Fruit fly (Drosophila melanogaster) whole organism, embryonic: ENCODE results near the gene Ndae1.

Source experiments
- CG1024 ChIP-seq: fragments of 200-800 bp; sonication (Bioruptor generic); IDR thresholded peaks from 2 replicates; pipeline ENCODE4 v1.3.6; 2022; ENCODE audit warnings: missing biosample characterization, missing genetic modification characterization
- CG10267 ChIP-seq: fragments of 200-800 bp; sonication (Bioruptor generic); optimal IDR thresholded peaks from 2 replicates; lab custom pipeline; 2018; ENCODE audit warnings: missing biosample characterization, mild to moderate bottlenecking, missing genetic modification characterization, moderate library complexity
- CG13424 ChIP-seq: fragments of 200-800 bp; sonication (Bioruptor generic); optimal IDR thresholded peaks from 2 replicates; lab custom pipeline; 2019; ENCODE audit warnings: missing biosample characterization, mild to moderate bottlenecking, missing genetic modification characterization, moderate library complexity
- CG16813 ChIP-seq: fragments of 200-800 bp; sonication (Bioruptor generic); IDR thresholded peaks from 3 replicates; pipeline ENCODE4 v1.3.6; 2022; ENCODE audit warnings: missing biosample characterization, missing genetic modification characterization; ENCODE audit not compliant: partially characterized antibody
- CG17361 ChIP-seq: fragments of 200-800 bp; sonication (Bioruptor generic); IDR thresholded peaks from 3 replicates; pipeline ENCODE4 v1.3.6; 2022; ENCODE audit warnings: missing biosample characterization, missing genetic modification characterization
- CG18599 ChIP-seq: fragments of 200-800 bp; sonication (Bioruptor generic); optimal IDR thresholded peaks from 3 replicates; lab custom pipeline; 2017; ENCODE audit warnings: missing biosample characterization, missing genetic modification characterization, mild to moderate bottlenecking, moderate library complexity, missing genetic modification reagents
- CG18764 ChIP-seq: fragments of 200-800 bp; sonication (Bioruptor generic); optimal IDR thresholded peaks from 3 replicates; lab custom pipeline; 2016; ENCODE audit warnings: missing biosample characterization, missing genetic modification characterization
- CG3407 ChIP-seq: fragments of 200-800 bp; sonication (Bioruptor generic); optimal IDR thresholded peaks from 2 replicates; lab custom pipeline; 2018; ENCODE audit warnings: missing biosample characterization, mild to moderate bottlenecking, missing genetic modification characterization
- CG43689 ChIP-seq: fragments of 200-800 bp; sonication (Bioruptor generic); IDR thresholded peaks from 2 replicates; pipeline ENCODE4 v1.3.6; 2022; ENCODE audit warnings: missing biosample characterization, missing genetic modification characterization
- CG4404 ChIP-seq: fragments of 200-800 bp; sonication (Bioruptor generic); IDR thresholded peaks from 2 replicates; pipeline ENCODE4 v1.3.6; 2022; ENCODE audit warnings: missing biosample characterization, missing genetic modification characterization
- CG6654 ChIP-seq: fragments of 200-800 bp; sonication (Bioruptor generic); optimal IDR thresholded peaks from 2 replicates; lab custom pipeline; 2017; ENCODE audit warnings: missing biosample characterization, mild to moderate bottlenecking, missing genetic modification characterization
- CG6791 ChIP-seq: fragments of 200-800 bp; sonication (Bioruptor generic); IDR thresholded peaks from 3 replicates; pipeline ENCODE4 v1.3.6; 2022; ENCODE audit warnings: missing biosample characterization, missing genetic modification characterization; ENCODE audit not compliant: partially characterized antibody
- CG7357 ChIP-seq: fragments of 200-800 bp; sonication (Bioruptor generic); IDR thresholded peaks from 3 replicates; pipeline ENCODE4 v1.3.6; 2022; ENCODE audit warnings: missing biosample characterization, missing genetic modification characterization
- CG8944 ChIP-seq: fragments of 200-800 bp; sonication (Bioruptor generic); optimal IDR thresholded peaks from 3 replicates; lab custom pipeline; 2016; ENCODE audit warnings: missing biosample characterization, missing genetic modification characterization
- CG9727 ChIP-seq: fragments of 200-800 bp; sonication (Bioruptor generic); optimal IDR thresholded peaks from 3 replicates; lab custom pipeline; 2017; ENCODE audit warnings: missing biosample characterization, mild to moderate bottlenecking, missing genetic modification characterization
- CG9876 ChIP-seq: fragments of 200-800 bp; sonication (Bioruptor generic); optimal IDR thresholded peaks from 2 replicates; lab custom pipeline; 2016; ENCODE audit warnings: missing biosample characterization, missing genetic modification characterization
- Drgx ChIP-seq: fragments of 200-800 bp; sonication (Bioruptor generic); IDR thresholded peaks from 2 replicates; pipeline ENCODE4 v1.3.6; 2022; ENCODE audit warnings: missing biosample characterization, missing genetic modification characterization
- Ets65A ChIP-seq: fragments of 200-800 bp; sonication (Bioruptor generic); peaks from one replicate; lab custom pipeline; 2016; ENCODE audit warnings: missing biosample characterization, missing genetic modification characterization
- Gug ChIP-seq: fragments of 200-800 bp; sonication (Bioruptor generic); IDR thresholded peaks from 4 replicates; pipeline ENCODE4 v1.3.6; 2022; ENCODE audit warnings: missing biosample characterization, missing genetic modification characterization
- HLHmδ ChIP-seq: fragments of 200-800 bp; sonication (Bioruptor generic); optimal IDR thresholded peaks from 2 replicates; lab custom pipeline; 2018; ENCODE audit warnings: missing biosample characterization, mild to moderate bottlenecking, missing genetic modification characterization, moderate library complexity
- Hey ChIP-seq: fragments of 200-800 bp; sonication (Bioruptor generic); optimal IDR thresholded peaks from 3 replicates; lab custom pipeline; 2018; ENCODE audit warnings: missing biosample characterization, mild to moderate bottlenecking, missing genetic modification characterization
- Hmx ChIP-seq: fragments of 200-800 bp; sonication (Bioruptor generic); optimal IDR thresholded peaks from 2 replicates; lab custom pipeline; 2016; ENCODE audit warnings: missing biosample characterization, missing genetic modification characterization
- Hsf ChIP-seq: fragments of 200-800 bp; sonication (Bioruptor generic); optimal IDR thresholded peaks from 3 replicates; lab custom pipeline; 2016; ENCODE audit warnings: missing biosample characterization, missing genetic modification characterization
- MESR4 ChIP-seq: fragments of 200-800 bp; sonication (Bioruptor generic); optimal IDR thresholded peaks from 2 replicates; lab custom pipeline; 2018; ENCODE audit warnings: missing biosample characterization, mild to moderate bottlenecking, missing genetic modification characterization, moderate library complexity
- Med ChIP-seq: fragments of 200-800 bp; sonication (Bioruptor generic); peaks from one replicate; lab custom pipeline; 2016; ENCODE audit warnings: missing biosample characterization, missing genetic modification characterization, mild to moderate bottlenecking, inconsistent platforms, moderate library complexity
- Myb ChIP-seq: fragments of 200-800 bp; sonication (Bioruptor generic); optimal IDR thresholded peaks from 2 replicates; lab custom pipeline; 2016; ENCODE audit warnings: missing biosample characterization, missing genetic modification characterization
- Ravus ChIP-seq: fragments of 200-800 bp; sonication (Bioruptor generic); IDR thresholded peaks from 2 replicates; pipeline ENCODE4 v1.3.6; 2022; ENCODE audit warnings: missing biosample characterization, missing genetic modification characterization
- Sin3A ChIP-seq: fragments of >200 bp; optimal IDR thresholded peaks from 2 replicates; lab custom pipeline; 2018
- Sox102F ChIP-seq: fragments of 200-800 bp; sonication (Bioruptor generic); optimal IDR thresholded peaks from 2 replicates; lab custom pipeline; 2018; ENCODE audit warnings: missing biosample characterization, mild to moderate bottlenecking, missing genetic modification characterization, moderate library complexity
- Stat92E ChIP-seq, 3 experiments: fragments of >200 bp in 2 of 3; fragments of 200-800 bp in 1 of 3; sonication (Bioruptor generic) in 1 of 3; optimal IDR thresholded peaks; 2 replicates each; lab custom pipeline; 2017 to 2019; ENCODE audit warnings: missing biosample characterization in 3 of 3, missing genetic modification characterization in 3 of 3, mild to moderate bottlenecking in 1 of 3, moderate library complexity in 1 of 3
- Tbp ChIP-seq: fragments of >200 bp; optimal IDR thresholded peaks from 2 replicates; lab custom pipeline; 2018; ENCODE audit warnings: missing biosample characterization, missing genetic modification characterization
- ash1 ChIP-seq: fragments of 200-800 bp; sonication (Bioruptor generic); optimal IDR thresholded peaks from 2 replicates; lab custom pipeline; 2018; ENCODE audit warnings: missing biosample characterization, mild to moderate bottlenecking, missing genetic modification characterization
- bigmax ChIP-seq: fragments of 200-800 bp; sonication (Bioruptor generic); optimal IDR thresholded peaks from 2 replicates; lab custom pipeline; 2018; ENCODE audit warnings: missing biosample characterization, mild to moderate bottlenecking, missing genetic modification characterization
- bsh ChIP-seq, 2 experiments: fragments of 200-800 bp; sonication (Bioruptor generic); optimal IDR thresholded peaks; 2 replicates each; lab custom pipeline; 2017 to 2018; ENCODE audit warnings: mild to moderate bottlenecking in 2 of 2, missing biosample characterization in 2 of 2, missing genetic modification characterization in 2 of 2, moderate library complexity in 1 of 2
- btn ChIP-seq: fragments of 200-800 bp; sonication (Bioruptor generic); optimal IDR thresholded peaks from 2 replicates; lab custom pipeline; 2016; ENCODE audit warnings: missing biosample characterization, missing genetic modification characterization
- dm ChIP-seq: fragments of 200-800 bp; sonication (Bioruptor generic); optimal IDR thresholded peaks from 3 replicates; lab custom pipeline; 2016; ENCODE audit warnings: missing biosample characterization, missing genetic modification characterization
- fd102C ChIP-seq: fragments of 200-800 bp; sonication (Bioruptor generic); optimal IDR thresholded peaks from 2 replicates; lab custom pipeline; 2018; ENCODE audit warnings: missing biosample characterization, mild to moderate bottlenecking, missing genetic modification characterization, moderate library complexity
- fd96Cb ChIP-seq: fragments of 200-800 bp; sonication (Bioruptor generic); optimal IDR thresholded peaks from 2 replicates; lab custom pipeline; 2018; ENCODE audit warnings: missing biosample characterization, mild to moderate bottlenecking, missing genetic modification characterization, moderate library complexity
- ham ChIP-seq: fragments of 200-800 bp; sonication (Bioruptor generic); IDR thresholded peaks from 2 replicates; pipeline ENCODE4 v1.3.6; 2022; ENCODE audit warnings: missing biosample characterization, missing genetic modification characterization
- hth ChIP-seq: fragments of >200 bp; optimal IDR thresholded peaks from 2 replicates; lab custom pipeline; 2017; ENCODE audit warnings: inconsistent platforms
- inv ChIP-seq: fragments of 200-800 bp; sonication (Bioruptor generic); IDR thresholded peaks from 2 replicates; pipeline ENCODE4 v1.3.6; 2022; ENCODE audit warnings: missing biosample characterization, missing genetic modification characterization; ENCODE audit not compliant: partially characterized antibody
- kay ChIP-seq: fragments of 200-800 bp; sonication (Bioruptor generic); optimal IDR thresholded peaks from 2 replicates; lab custom pipeline; 2016; ENCODE audit warnings: missing biosample characterization, missing genetic modification characterization
- nom ChIP-seq: fragments of 200-800 bp; sonication (Bioruptor generic); optimal IDR thresholded peaks from 2 replicates; lab custom pipeline; 2017; ENCODE audit warnings: missing biosample characterization, missing genetic modification characterization, mild to moderate bottlenecking, moderate library complexity, missing genetic modification reagents
- peb ChIP-seq: fragments of 200-800 bp; sonication (Bioruptor generic); IDR thresholded peaks from 2 replicates; pipeline ENCODE4 v1.3.6; 2022; ENCODE audit warnings: missing biosample characterization, missing genetic modification characterization
- tio ChIP-seq: fragments of 200-800 bp; sonication (Bioruptor generic); optimal IDR thresholded peaks from 2 replicates; lab custom pipeline; 2017; ENCODE audit warnings: missing biosample characterization, missing genetic modification characterization, inconsistent platforms
- trem ChIP-seq: fragments of 200-800 bp; optimal IDR thresholded peaks from 3 replicates; lab custom pipeline; 2019; ENCODE audit warnings: missing biosample characterization, mild to moderate bottlenecking, missing genetic modification characterization, moderate library complexity
- twi ChIP-seq: fragments of 200-800 bp; optimal IDR thresholded peaks from 2 replicates; lab custom pipeline; 2019; ENCODE audit warnings: missing biosample characterization, mild to moderate bottlenecking, missing genetic modification characterization, moderate library complexity
- zfh1 ChIP-seq: fragments of 200-800 bp; sonication (Bioruptor generic); IDR thresholded peaks from 3 replicates; pipeline ENCODE4 v1.3.6; 2022; ENCODE audit warnings: missing biosample characterization, missing genetic modification characterization

The Ndae1 gene

DNA sequence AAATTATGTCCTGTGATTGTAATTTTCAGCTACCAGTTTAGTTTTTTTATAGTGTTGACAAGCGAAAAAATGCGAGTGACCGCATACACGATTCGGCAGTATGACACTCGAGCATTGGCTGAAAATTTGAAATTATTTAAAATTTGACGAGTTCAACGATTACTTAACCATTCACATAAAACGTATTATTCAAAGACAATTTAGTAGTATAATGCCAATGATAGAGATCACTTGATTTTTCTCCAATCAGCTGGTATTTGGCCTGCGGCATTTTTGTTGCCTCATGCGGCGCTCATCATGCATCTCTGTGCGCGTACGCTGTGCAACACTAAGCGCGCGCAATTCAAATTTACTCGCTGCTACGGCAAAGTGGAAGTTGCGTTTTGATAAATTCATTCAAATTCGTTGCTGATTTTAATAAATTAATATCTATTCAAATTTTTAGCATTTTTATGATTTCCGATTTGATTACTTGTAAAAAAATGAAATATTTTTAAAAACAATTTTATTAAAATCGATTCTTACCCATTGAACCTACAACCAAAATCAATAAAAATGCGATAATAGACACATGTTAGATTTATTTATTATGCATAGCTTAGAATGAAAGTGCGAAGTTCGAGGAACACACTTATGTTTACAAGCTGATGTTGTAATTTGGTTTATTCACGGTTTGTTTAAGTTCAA is 54.6 kb downstream of the Ndae1 start, which contains the start of gene CG4497 (continued):
- TF ChIP-seq Tbp (GFP tag; lab: Kevin White, UChicago) (no peak), MESR4 (GFP tag; lab: Kevin White, UChicago) (peak; percentile 40), CG9727 (peak; percentile 90), CG6654 (peak; percentile 64)

DNA sequence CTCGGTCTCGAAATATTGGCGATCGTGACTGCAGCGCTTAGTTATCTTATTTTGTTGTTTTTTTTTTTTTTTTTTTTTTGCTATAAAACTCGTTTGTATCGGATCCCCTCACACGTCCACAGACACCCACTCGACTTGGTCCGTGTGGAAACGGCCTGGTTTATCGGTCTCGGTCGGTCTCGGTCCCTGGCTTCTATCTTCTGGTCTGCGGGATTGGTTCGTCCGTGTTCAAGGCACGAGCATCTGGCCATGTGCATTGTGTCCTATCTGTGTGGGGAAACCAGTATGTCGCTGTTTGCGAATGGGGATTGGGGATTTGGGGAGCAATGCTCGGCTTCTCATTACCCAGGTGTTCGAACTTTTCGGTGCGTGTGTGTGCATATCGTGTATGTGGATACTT is 59.5 kb downstream of the Ndae1 start, which contains the start of gene CG4496:
Gene CG4496 (minus strand): TSS at position 337 of the 400 bp plus-strand sequence.
- TF ChIP-seq Ets65A (GFP tag; lab: Kevin White, UChicago) = peak; percentile 38
- TF ChIP-seq CG8944 (GFP tag; lab: Kevin White, UChicago) = no peak
- TF ChIP-seq CG6791 (GFP tag; lab: Robert Waterston, UW) = no peak
- peak; percentile 10; the same call in 1 of the 2 replicates for TF ChIP-seq Drgx (GFP tag; lab: Robert Waterston, UW)
- TF ChIP-seq Stat92E (GFP tag; optimal IDR thresholded peaks at IDR 0.05; lab: Kevin White, UChicago) = no peak
- no peak for TF ChIP-seq dm
- TF ChIP-seq bigmax = no peak
- no peak for TF ChIP-seq trem (tag; lab: Kevin White, UChicago)
- no peak for TF ChIP-seq Sox102F (GFP tag; lab: Kevin White, UChicago)
- TF ChIP-seq fd102C (GFP tag; lab: Kevin White, UChicago) = no peak
- TF ChIP-seq hth (lab: Kevin White, UChicago) = no peak
- no peak for TF ChIP-seq HLHmδ (GFP tag; lab: Kevin White, UChicago)
- TF ChIP-seq zfh1 (GFP tag; lab: Robert Waterston, UW) = 0 out of 3 replicates have a peak, but pooled peaks have one; percentile 35
- TF ChIP-seq bsh (GFP tag; optimal IDR thresholded peaks at IDR 0.05; lab: Kevin White, UChicago) = peak in 1 of 2 experiments; percentile 3
- TF ChIP-seq btn (GFP tag; lab: Kevin White, UChicago) = no peak
- TF ChIP-seq ham = no peak
- no peak for TF ChIP-seq Ravus (GFP tag; lab: Robert Waterston, UW)
- no peak for TF ChIP-seq inv (GFP tag; lab: Robert Waterston, UW)
- no peak for TF ChIP-seq peb (GFP tag; lab: Robert Waterston, UW)
- peak; percentile 24 for TF ChIP-seq Med (GFP tag; lab: Kevin White, UChicago)
- TF ChIP-seq tio (GFP tag; lab: Kevin White, UChicago) = no peak
- no peak for TF ChIP-seq CG10267 (tag; lab: Kevin White, UChicago)
- TF ChIP-seq CG18599 = no peak
- peak; percentile 48 for TF ChIP-seq nom (GFP tag; lab: Kevin White, UChicago)
- no peak for TF ChIP-seq CG1024 (GFP tag; lab: Robert Waterston, UW)

DNA sequence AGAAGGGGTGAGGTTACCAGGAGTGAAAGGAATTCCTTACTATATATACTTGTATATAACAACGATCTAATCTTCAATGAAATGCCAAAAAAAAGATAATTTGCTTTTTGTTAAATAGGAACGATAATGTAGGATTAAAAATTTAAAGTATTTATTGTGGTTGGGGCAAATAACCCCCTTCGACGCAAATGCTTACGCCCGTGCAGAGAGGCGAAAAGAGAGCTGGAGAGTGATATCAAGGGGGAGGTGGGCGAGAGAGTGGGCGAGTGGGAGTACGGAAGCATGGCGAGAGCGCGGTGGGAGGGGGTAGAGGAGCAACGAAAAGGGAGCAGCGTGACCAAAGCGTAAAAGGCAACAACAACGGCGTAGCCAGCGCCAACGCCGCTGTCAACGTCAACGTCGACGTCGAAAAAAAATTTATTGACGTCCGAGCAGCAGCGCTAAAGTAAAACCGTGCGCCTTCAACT is 60.6 kb downstream of the Ndae1 start:
- peak; percentile 96 for TF ChIP-seq kay (GFP tag; lab: Kevin White, UChicago)
- peak; percentile 93 for TF ChIP-seq CG43689 (GFP tag; lab: Robert Waterston, UW)
- TF ChIP-seq CG9876 (GFP tag; lab: Kevin White, UChicago) = peak; percentile 88
- TF ChIP-seq CG3407 (GFP tag; lab: Kevin White, UChicago) = peak; percentile 97
- TF ChIP-seq Ets65A (GFP tag; lab: Kevin White, UChicago) = peak; percentile 99
- peak; percentile 98 for TF ChIP-seq fd96Cb
- peak; percentile 78 for TF ChIP-seq ash1
- TF ChIP-seq Hsf (GFP tag; lab: Kevin White, UChicago) = peak; percentile 98
- TF ChIP-seq twi (tag; lab: Kevin White, UChicago) = peak; percentile 92
- peak; percentile 98; the same call in 3 of the 4 replicates for TF ChIP-seq Gug
- TF ChIP-seq CG4404 (GFP tag; lab: Robert Waterston, UW) = peak; percentile 98
- TF ChIP-seq Myb (GFP tag; lab: Kevin White, UChicago) = peak; percentile 88
- no peak for TF ChIP-seq CG16813 (GFP tag; lab: Robert Waterston, UW)
- peak; percentile 98 for TF ChIP-seq CG17361
- TF ChIP-seq Hey = peak; percentile 86
- TF ChIP-seq Sin3A (lab: Kevin White, UChicago) = no peak
- peak; percentile 94 for TF ChIP-seq CG7357 (GFP tag; lab: Robert Waterston, UW)
- TF ChIP-seq CG18764 = peak; percentile 93
- peak; percentile 78 for TF ChIP-seq Hmx (GFP tag; lab: Kevin White, UChicago)
- TF ChIP-seq CG13424 = peak; percentile 99
